Fruit fly (Drosophila melanogaster) whole organism, embryonic: Measurements from ENCODE around the gene sals.

Source experiments
- Aef1 ChIP-seq: fragments of 200-800 bp; sonication (Bioruptor generic); IDR thresholded peaks from 3 replicates; pipeline ENCODE4 v1.3.6; 2022; ENCODE audit warnings: missing biosample characterization, missing genetic modification characterization
- BEAF-32 ChIP-seq: fragments of 200-800 bp; sonication (Bioruptor generic); optimal IDR thresholded peaks from 3 replicates; lab custom pipeline; 2017; ENCODE audit warnings: missing biosample characterization, missing genetic modification characterization, mild to moderate bottlenecking, moderate library complexity, missing genetic modification reagents
- CG13296 ChIP-seq: fragments of 200-800 bp; sonication (Bioruptor generic); optimal IDR thresholded peaks from 3 replicates; lab custom pipeline; 2018; ENCODE audit warnings: missing biosample characterization, mild to moderate bottlenecking, missing genetic modification characterization
- CG13894 ChIP-seq: fragments of 200-800 bp; sonication (Bioruptor generic); optimal IDR thresholded peaks from 3 replicates; lab custom pipeline; 2018; ENCODE audit warnings: missing biosample characterization, mild to moderate bottlenecking, missing genetic modification characterization, moderate library complexity
- CG15514 ChIP-seq: fragments of 200-800 bp; sonication (Bioruptor generic); optimal IDR thresholded peaks from 3 replicates; lab custom pipeline; 2017; ENCODE audit warnings: missing biosample characterization, missing genetic modification characterization, mild to moderate bottlenecking, moderate library complexity, missing genetic modification reagents
- CG1603 ChIP-seq: fragments of 200-800 bp; sonication (Bioruptor generic); optimal IDR thresholded peaks from 2 replicates; lab custom pipeline; 2019; ENCODE audit warnings: missing biosample characterization, mild to moderate bottlenecking, missing genetic modification characterization, moderate library complexity
- CG16813 ChIP-seq: fragments of 200-800 bp; sonication (Bioruptor generic); IDR thresholded peaks from 3 replicates; pipeline ENCODE4 v1.3.6; 2022; ENCODE audit warnings: missing biosample characterization, missing genetic modification characterization; ENCODE audit not compliant: partially characterized antibody
- CG2116 ChIP-seq: fragments of 200-800 bp; sonication (Bioruptor generic); optimal IDR thresholded peaks from 3 replicates; lab custom pipeline; 2018; ENCODE audit warnings: missing biosample characterization, mild to moderate bottlenecking, missing genetic modification characterization
- CG2199 ChIP-seq: fragments of 200-800 bp; sonication (Bioruptor generic); IDR thresholded peaks from 3 replicates; pipeline ENCODE4 v1.3.6; 2022; ENCODE audit warnings: missing biosample characterization, missing genetic modification characterization
- CG30431 ChIP-seq: fragments of 200-800 bp; sonication (Bioruptor generic); optimal IDR thresholded peaks from 2 replicates; lab custom pipeline; 2017; ENCODE audit warnings: missing biosample characterization, missing genetic modification characterization
- CG34224 ChIP-seq: fragments of 200-800 bp; sonication (Bioruptor generic); IDR thresholded peaks from 3 replicates; pipeline ENCODE4 v1.3.6; 2022; ENCODE audit warnings: missing biosample characterization, missing genetic modification characterization; ENCODE audit not compliant: partially characterized antibody
- CG4854 ChIP-seq: fragments of 200-800 bp; sonication (Bioruptor generic); optimal IDR thresholded peaks from 2 replicates; lab custom pipeline; 2016; ENCODE audit warnings: missing biosample characterization, missing genetic modification characterization, inconsistent platforms
- CG6791 ChIP-seq: fragments of 200-800 bp; sonication (Bioruptor generic); IDR thresholded peaks from 3 replicates; pipeline ENCODE4 v1.3.6; 2022; ENCODE audit warnings: missing biosample characterization, missing genetic modification characterization; ENCODE audit not compliant: partially characterized antibody
- CG7372 ChIP-seq: fragments of 200-800 bp; sonication (Bioruptor generic); IDR thresholded peaks from 2 replicates; pipeline ENCODE4 v1.3.6; 2022; ENCODE audit warnings: missing biosample characterization, missing genetic modification characterization
- CG7556 ChIP-seq: fragments of 200-800 bp; sonication (Bioruptor generic); optimal IDR thresholded peaks from 2 replicates; lab custom pipeline; 2017; ENCODE audit warnings: missing biosample characterization, mild to moderate bottlenecking, missing genetic modification characterization
- CG7928 ChIP-seq: fragments of 200-800 bp; sonication (Bioruptor generic); optimal IDR thresholded peaks from 2 replicates; lab custom pipeline; 2017; ENCODE audit warnings: missing biosample characterization, mild to moderate bottlenecking, missing genetic modification characterization
- CTCF ChIP-seq: fragments of 200-800 bp; sonication (Bioruptor generic); optimal IDR thresholded peaks from 2 replicates; lab custom pipeline; 2017; ENCODE audit warnings: missing biosample characterization, mild to moderate bottlenecking, missing genetic modification characterization, moderate library complexity
- CkIIα-i1 ChIP-seq: fragments of 200-800 bp; sonication (Bioruptor generic); IDR thresholded peaks from 2 replicates; pipeline ENCODE4 v1.3.6; 2022; ENCODE audit warnings: missing biosample characterization, missing genetic modification characterization
- Dll ChIP-seq: fragments of 200-800 bp; sonication (Bioruptor generic); IDR thresholded peaks from 4 replicates; pipeline ENCODE4 v1.3.6; 2022; ENCODE audit warnings: missing biosample characterization, missing genetic modification characterization; ENCODE audit not compliant: partially characterized antibody
- Doc2 ChIP-seq: fragments of 200-800 bp; sonication (Bioruptor generic); IDR thresholded peaks from 2 replicates; pipeline ENCODE4 v1.3.6; 2022; ENCODE audit warnings: missing biosample characterization, missing genetic modification characterization
- Dref ChIP-seq: fragments of 200-800 bp; sonication (Bioruptor generic); IDR thresholded peaks from 2 replicates; pipeline ENCODE4 v1.3.6; 2022; ENCODE audit warnings: missing biosample characterization, missing genetic modification characterization
- Ets97D ChIP-seq: fragments of 200-800 bp; sonication (Bioruptor generic); optimal IDR thresholded peaks from 3 replicates; lab custom pipeline; 2016; ENCODE audit warnings: missing biosample characterization, missing genetic modification characterization
- Hey ChIP-seq: fragments of 200-800 bp; sonication (Bioruptor generic); optimal IDR thresholded peaks from 3 replicates; lab custom pipeline; 2018; ENCODE audit warnings: missing biosample characterization, mild to moderate bottlenecking, missing genetic modification characterization
- MESR4 ChIP-seq: fragments of 200-800 bp; sonication (Bioruptor generic); optimal IDR thresholded peaks from 2 replicates; lab custom pipeline; 2018; ENCODE audit warnings: missing biosample characterization, mild to moderate bottlenecking, missing genetic modification characterization, moderate library complexity
- Myb ChIP-seq: fragments of 200-800 bp; sonication (Bioruptor generic); optimal IDR thresholded peaks from 2 replicates; lab custom pipeline; 2016; ENCODE audit warnings: missing biosample characterization, missing genetic modification characterization
- NFAT ChIP-seq: fragments of 200-800 bp; sonication (Bioruptor generic); IDR thresholded peaks from 2 replicates; pipeline ENCODE4 v1.3.6; 2022; ENCODE audit warnings: missing biosample characterization, missing genetic modification characterization
- Nf-YA ChIP-seq: fragments of 200-800 bp; sonication (Bioruptor generic); IDR thresholded peaks from 2 replicates; pipeline ENCODE4 v1.3.6; 2022; ENCODE audit warnings: missing biosample characterization, missing genetic modification characterization
- Sry-δ ChIP-seq: fragments of 200-800 bp; sonication (Bioruptor generic); optimal IDR thresholded peaks from 2 replicates; lab custom pipeline; 2016; ENCODE audit warnings: missing biosample characterization, missing genetic modification characterization
- bbx ChIP-seq: fragments of 200-800 bp; sonication (Bioruptor generic); IDR thresholded peaks from 2 replicates; pipeline ENCODE4 v1.3.6; 2022; ENCODE audit warnings: missing biosample characterization, missing genetic modification characterization; ENCODE audit not compliant: partially characterized antibody
- bowl ChIP-seq: fragments of 200-800 bp; sonication (Bioruptor generic); IDR thresholded peaks from 2 replicates; pipeline ENCODE4 v1.3.6; 2022; ENCODE audit warnings: missing biosample characterization, missing genetic modification characterization
- br ChIP-seq: fragments of >200 bp; optimal IDR thresholded peaks from 2 replicates; lab custom pipeline; 2017
- grau ChIP-seq: fragments of 200-800 bp; optimal IDR thresholded peaks from 3 replicates; lab custom pipeline; 2019; ENCODE audit warnings: missing biosample characterization, mild to moderate bottlenecking, missing genetic modification characterization, moderate library complexity
- ind ChIP-seq: fragments of 200-800 bp; sonication (Bioruptor generic); optimal IDR thresholded peaks from 3 replicates; lab custom pipeline; 2016; ENCODE audit warnings: missing biosample characterization, missing genetic modification characterization
- insv ChIP-seq, 2 experiments: fragments of 200-800 bp; sonication (Bioruptor generic); optimal IDR thresholded peaks; 3 replicates each; lab custom pipeline; 2016 to 2018; ENCODE audit warnings: missing biosample characterization in 2 of 2, missing genetic modification characterization in 2 of 2
- onecut ChIP-seq: fragments of 200-800 bp; sonication (Bioruptor generic); IDR thresholded peaks from 2 replicates; pipeline ENCODE4 v1.3.6; 2022; ENCODE audit warnings: missing biosample characterization, missing genetic modification characterization
- pan ChIP-seq, 4 experiments: fragments of >200 bp in 3 of 4; fragments of 200-800 bp in 1 of 4; sonication (Bioruptor generic) in 1 of 4; optimal IDR thresholded peaks in 3 of 4; IDR thresholded peaks in 1 of 4; 2 replicates each; pipeline versions ENCODE4 v1.3.6 to Lab custom; 2017 to 2022; ENCODE audit warnings: missing biosample characterization in 2 of 4, missing genetic modification characterization in 2 of 4, mixed read lengths in 1 of 4
- pho ChIP-seq: fragments of 200-800 bp; sonication (Bioruptor generic); optimal IDR thresholded peaks from 2 replicates; lab custom pipeline; 2016; ENCODE audit warnings: missing biosample characterization, missing genetic modification characterization
- pzg ChIP-seq: fragments of 200-800 bp; sonication (Bioruptor generic); optimal IDR thresholded peaks from 3 replicates; lab custom pipeline; 2018; ENCODE audit warnings: missing biosample characterization, mild to moderate bottlenecking, missing genetic modification characterization, moderate library complexity
- repo ChIP-seq: fragments of 200-800 bp; sonication (Bioruptor generic); optimal IDR thresholded peaks from 2 replicates; lab custom pipeline; 2016; ENCODE audit warnings: missing biosample characterization, missing genetic modification characterization
- rib ChIP-seq: fragments of 200-800 bp; sonication (Bioruptor generic); IDR thresholded peaks from 2 replicates; pipeline ENCODE4 v1.3.6; 2022; ENCODE audit warnings: missing biosample characterization, missing genetic modification characterization
- row ChIP-seq: fragments of 200-800 bp; sonication (Bioruptor generic); IDR thresholded peaks from 3 replicates; pipeline ENCODE4 v1.3.6; 2022; ENCODE audit warnings: missing biosample characterization, missing genetic modification characterization
- sc ChIP-seq, 3 experiments: fragments of >200 bp in 2 of 3; fragments of 200-800 bp in 1 of 3; sonication (Bioruptor generic) in 1 of 3; optimal IDR thresholded peaks; 2 replicates in 2 of 3; 3 replicates in 1 of 3; lab custom pipeline; 2017; ENCODE audit warnings: mild to moderate bottlenecking in 1 of 3, missing biosample characterization in 1 of 3, missing genetic modification characterization in 1 of 3, missing genetic modification reagents in 1 of 3
- sens ChIP-seq: fragments of 200-800 bp; sonication (Bioruptor generic); peaks from one replicate; lab custom pipeline; 2016; ENCODE audit warnings: missing biosample characterization, missing genetic modification characterization
- shn ChIP-seq: fragments of 200-800 bp; sonication (Bioruptor generic); optimal IDR thresholded peaks from 3 replicates; lab custom pipeline; 2016; ENCODE audit warnings: missing biosample characterization, missing genetic modification characterization
- stwl ChIP-seq: fragments of 200-800 bp; sonication (Bioruptor generic); optimal IDR thresholded peaks from 3 replicates; lab custom pipeline; 2018; ENCODE audit warnings: missing biosample characterization, mild to moderate bottlenecking, missing genetic modification characterization, moderate library complexity
- tx ChIP-seq: fragments of 200-800 bp; sonication (Bioruptor generic); optimal IDR thresholded peaks from 2 replicates; lab custom pipeline; 2016; ENCODE audit warnings: missing biosample characterization, missing genetic modification characterization
- vnd ChIP-seq: fragments of 200-800 bp; sonication (Bioruptor generic); IDR thresholded peaks from 3 replicates; pipeline ENCODE4 v1.3.6; 2022; ENCODE audit warnings: missing biosample characterization, missing genetic modification characterization; ENCODE audit not compliant: partially characterized antibody
- zen2 ChIP-seq: fragments of 200-800 bp; sonication (Bioruptor generic); IDR thresholded peaks from 3 replicates; pipeline ENCODE4 v1.3.6; 2022; ENCODE audit warnings: missing biosample characterization, missing genetic modification characterization; ENCODE audit not compliant: partially characterized antibody

The sals gene

dm6 chr3R:11409667-11410137 is 41.9 kb downstream of the sals start, which contains the start of the genes mgr and Irbp (continued):
- no peak for TF ChIP-seq Hey (tag; lab: Kevin White, UChicago)
- TF ChIP-seq grau (tag; lab: Kevin White, UChicago), result peak; percentile 92
- TF ChIP-seq CG7556 (GFP tag; lab: Kevin White, UChicago), result peak; percentile 92

- TF ChIP-seq CG34224 (peak; percentile 69), CG4854 (GFP tag; lab: Kevin White, UChicago) (no peak), repo (GFP tag; lab: Kevin White, UChicago) (no peak), Doc2 (GFP tag; lab: Robert Waterston, UW) (no peak), pho (no peak), Myb (GFP tag; lab: Kevin White, UChicago) (peak; percentile 85), Nf-YA (GFP tag; lab: Robert Waterston, UW) (no peak), CG7372 (peak; percentile 86), CG6791 (GFP tag; lab: Robert Waterston, UW) (peak; percentile 52), MESR4 (GFP tag; lab: Kevin White, UChicago) (peak; percentile 74), onecut (GFP tag; lab: Robert Waterston, UW) (peak; percentile 39), CkIIα-i1 (GFP tag; lab: Robert Waterston, UW) (no peak), CG15514 (peak; percentile 21), Dll (GFP tag; lab: Robert Waterston, UW) (peak; percentile 71; the same call in 3 of the 4 replicates), NFAT (GFP tag; lab: Robert Waterston, UW) (no peak), CG2116 (GFP tag; lab: Kevin White, UChicago) (peak; percentile 23), ind (GFP tag; lab: Kevin White, UChicago) (no peak), bbx (GFP tag; lab: Robert Waterston, UW) (peak; percentile 42; the same call in 1 of the 2 replicates), zen2 (peak; percentile 26; the same call in 2 of the 3 replicates), shn (GFP tag; lab: Kevin White, UChicago) (no peak), Ets97D (peak; percentile 1), CG30431 (GFP tag; lab: Kevin White, UChicago) (no peak), Dref (GFP tag; lab: Robert Waterston, UW) (peak; percentile 78), rib (0 out of 2 replicates have a peak, but pooled peaks have one; percentile 19), vnd (GFP tag; lab: Robert Waterston, UW) (0 out of 3 replicates have a peak, but pooled peaks have one; percentile 14), CG2199 (GFP tag; lab: Robert Waterston, UW) (no peak), CG13296 (GFP tag; lab: Kevin White, UChicago) (no peak), CG13894 (tag; lab: Kevin White, UChicago) (no peak), pzg (GFP tag; lab: Kevin White, UChicago) (peak; percentile 66), sens (GFP tag; lab: Kevin White, UChicago) (peak; percentile 32), row (GFP tag; lab: Robert Waterston, UW) (no peak), tx (GFP tag; lab: Kevin White, UChicago) (no peak), br (lab: Kevin White, UChicago) (no peak), CG16813 (peak; percentile 45; the same call in 2 of the 3 replicates), CG1603 (tag; lab: Kevin White, UChicago) (peak; percentile 49), CTCF (GFP tag; lab: Kevin White, UChicago) (peak; percentile 27), bowl (GFP tag; lab: Robert Waterston, UW) (no peak), sc (optimal IDR thresholded peaks at IDR 0.05; lab: Kevin White, UChicago) (no peak), sc (GFP tag; optimal IDR thresholded peaks at IDR 0.05; lab: Kevin White, UChicago) (no peak), insv (GFP tag; optimal IDR thresholded peaks at IDR 0.05; lab: Kevin White, UChicago) (peak; percentile 4 to 95), Sry-δ (peak; percentile 84), pan (optimal IDR thresholded peaks at IDR 0.05; lab: Kevin White, UChicago) (no peak), pan (GFP tag; optimal IDR thresholded peaks at IDR 0.05 in 1 of 2, IDR thresholded peaks at IDR 0.05 in 1 of 2) (no peak), CG7928 (GFP tag; lab: Kevin White, UChicago) (no peak), stwl (tag; lab: Kevin White, UChicago) (peak; percentile 81), BEAF-32 (peak; percentile 50), Aef1 (GFP tag; lab: Robert Waterston, UW) (no peak)
Measured at dm6 chr3R:11407733-11408134, 43.9 kb downstream of the sals start, which contains the start of gene mRpL40. mRpL40 (plus strand) TSS chr3R:11407918.
